Fruit fly (Drosophila melanogaster): ENCODE results near the gene Tgs1.

Gene Tgs1

DNA sequence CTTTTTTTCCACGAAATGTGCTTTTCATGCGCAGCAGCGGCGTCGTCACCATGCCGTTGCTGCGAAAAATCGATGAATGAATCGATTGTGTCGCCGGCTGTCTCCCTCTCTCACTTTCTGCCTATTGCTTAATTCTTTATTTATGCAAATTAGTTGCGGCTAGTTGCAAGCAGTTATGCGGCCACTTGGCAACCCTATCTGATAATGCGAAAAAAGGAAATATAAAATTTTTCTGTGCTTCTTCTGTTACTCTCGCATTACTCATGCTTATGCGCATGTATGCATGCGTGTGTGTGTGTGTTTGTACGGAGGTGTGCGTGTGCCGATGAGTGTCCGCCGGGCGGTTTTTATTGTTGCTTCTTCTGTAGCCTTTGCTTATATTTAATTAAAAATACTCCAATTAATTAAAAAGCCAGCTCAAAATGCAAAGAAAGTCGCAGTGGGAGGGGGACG lies 11.6 kb upstream of the Tgs1 start (continued):
- TF ChIP-seq CG6254 (GFP tag; optimal IDR thresholded peaks at IDR 0.05) (peak; percentile 30), CG10147 (GFP tag; optimal IDR thresholded peaks at IDR 0.05) (no peak), croc (GFP tag; conservative IDR thresholded peaks at IDR 0.05) (no peak), chinmo (GFP tag; IDR thresholded peaks at IDR 0.05; ENCODE audit: partially characterized antibody) (no peak), CG6175 (GFP tag; IDR thresholded peaks at IDR 0.05) (0 out of 3 replicates have a peak, but pooled peaks have one; percentile 25), amos (GFP tag; IDR thresholded peaks at IDR 0.05; ENCODE audit: partially characterized antibody) (no peak), MESR4 (GFP tag; optimal IDR thresholded peaks at IDR 0.05) (no peak), CG12219 (GFP tag; optimal IDR thresholded peaks at IDR 0.05) (no peak), odd (GFP tag; optimal IDR thresholded peaks at IDR 0.05) (no peak), fu2 (GFP tag; optimal IDR thresholded peaks at IDR 0.05) (no peak), CG31365 (tag; optimal IDR thresholded peaks at IDR 0.05) (no peak), Ssrp (tag; optimal IDR thresholded peaks at IDR 0.05) (no peak), ind (GFP tag; optimal IDR thresholded peaks at IDR 0.05) (no peak), repo (GFP tag; optimal IDR thresholded peaks at IDR 0.05) (no peak), CG16813 (GFP tag; IDR thresholded peaks at IDR 0.05; ENCODE audit: partially characterized antibody) (no peak), Sox102F (GFP tag; optimal IDR thresholded peaks at IDR 0.05) (no peak), Asciz (GFP tag; optimal IDR thresholded peaks at IDR 0.05) (no peak), trem (tag; optimal IDR thresholded peaks at IDR 0.05) (no peak), CG34376 (GFP tag; optimal IDR thresholded peaks at IDR 0.05) (no peak), cwo (GFP tag; optimal IDR thresholded peaks at IDR 0.05) (no peak), caup (GFP tag; optimal IDR thresholded peaks at IDR 0.05; ENCODE audit: severe bottlenecking) (no peak), lmd (GFP tag; IDR thresholded peaks at IDR 0.05) (0 out of 2 replicates have a peak, but pooled peaks have one; percentile 8), Ptx1 (GFP tag; IDR thresholded peaks at IDR 0.05) (no peak), NK7.1 (GFP tag; optimal IDR thresholded peaks at IDR 0.05) (no peak), CG10959 (GFP tag; IDR thresholded peaks at IDR 0.05) (no peak), pfk (GFP tag; optimal IDR thresholded peaks at IDR 0.05) (peak; percentile 2), NfI (GFP tag; optimal IDR thresholded peaks at IDR 0.05) (no peak), CG5245 (GFP tag; optimal IDR thresholded peaks at IDR 0.05) (no peak), prd (optimal IDR thresholded peaks at IDR 0.05) (no peak), prd (GFP tag; IDR thresholded peaks at IDR 0.05) (no peak), Bdp1 (GFP tag; optimal IDR thresholded peaks at IDR 0.05) (no peak), Sry-δ (GFP tag; optimal IDR thresholded peaks at IDR 0.05) (no peak), Lim3 (GFP tag; IDR thresholded peaks at IDR 0.05) (no peak), CG10543 (GFP tag; optimal IDR thresholded peaks at IDR 0.05) (no peak), CG3065 (GFP tag; optimal IDR thresholded peaks at IDR 0.05) (no peak), insv (GFP tag; optimal IDR thresholded peaks at IDR 0.05) (no peak), pita (GFP tag; optimal IDR thresholded peaks at IDR 0.05) (no peak), CG17802 (tag; optimal IDR thresholded peaks at IDR 0.05) (no peak), CG13296 (GFP tag; optimal IDR thresholded peaks at IDR 0.05) (no peak), slp2 (GFP tag; optimal IDR thresholded peaks at IDR 0.05) (no peak), tin (GFP tag; optimal IDR thresholded peaks at IDR 0.05) (no peak), Elba2 (GFP tag; optimal IDR thresholded peaks at IDR 0.05) (no peak), CG16863 (GFP tag; optimal IDR thresholded peaks at IDR 0.05) (no peak), lilli (GFP tag; optimal IDR thresholded peaks at IDR 0.05) (peak; percentile 35), CG10274 (GFP tag; optimal IDR thresholded peaks at IDR 0.05) (no peak), Atf-2 (GFP tag; optimal IDR thresholded peaks at IDR 0.05) (no peak), cas (GFP tag; IDR thresholded peaks at IDR 0.05) (no peak), rib (GFP tag; IDR thresholded peaks at IDR 0.05) (peak; percentile 10; the same call in 1 of the 2 replicates), CG1792 (GFP tag; optimal IDR thresholded peaks at IDR 0.05) (no peak), en (GFP tag; optimal IDR thresholded peaks at IDR 0.05) (no peak), Deaf1 (tag; optimal IDR thresholded peaks at IDR 0.05) (no peak)
